Worm (Caenorhabditis elegans) whole organism, L3 larva: ENCODE data around the gene spp-14.

Experiments used
- ceh-82 ChIP-seq: fragments of 150-350 bp; optimal IDR thresholded peaks from 2 replicates; lab custom pipeline; 2014; ENCODE audit warnings: missing biosample characterization, missing genetic modification characterization
- elt-2 ChIP-seq: sonication (generic microtip); optimal IDR thresholded peaks from 2 replicates; lab custom pipeline; 2016; ENCODE audit warnings: missing genetic modification reagents, mild to moderate bottlenecking, missing genetic modification characterization, missing compliant biosample characterization
- jun-1 ChIP-seq: fragments of 150-350 bp; optimal IDR thresholded peaks from 2 replicates; lab custom pipeline; 2014; ENCODE audit warnings: missing biosample characterization, missing genetic modification reagents, missing genetic modification characterization
- nhr-25 ChIP-seq: sonication (generic microtip); optimal IDR thresholded peaks from 2 replicates; lab custom pipeline; 2017; ENCODE audit warnings: missing biosample characterization, missing genetic modification characterization
- pqm-1 ChIP-seq: fragments of 150-350 bp; optimal IDR thresholded peaks from 2 replicates; lab custom pipeline; 2017; ENCODE audit warnings: missing biosample characterization, missing genetic modification characterization, inconsistent platforms
- sea-2 ChIP-seq: fragments of 150-350 bp; sonication (generic microtip); optimal IDR thresholded peaks from 4 replicates; lab custom pipeline; 2014; ENCODE audit warnings: missing biosample characterization, missing genetic modification reagents, missing genetic modification characterization
- snpc-4 ChIP-seq: fragments of 150-350 bp; optimal IDR thresholded peaks from 2 replicates; lab custom pipeline; 2014; ENCODE audit warnings: missing biosample characterization, missing genetic modification characterization
- tbx-2 ChIP-seq: sonication (generic microtip); optimal IDR thresholded peaks from 2 replicates; lab custom pipeline; 2016; ENCODE audit warnings: mild to moderate bottlenecking, missing genetic modification characterization, missing compliant biosample characterization
- zag-1 ChIP-seq: fragments of 150-350 bp; optimal IDR thresholded peaks from 2 replicates; lab custom pipeline; 2014; ENCODE audit warnings: missing biosample characterization, missing genetic modification characterization
- ztf-4 ChIP-seq: fragments of 150-350 bp; optimal IDR thresholded peaks from 2 replicates; lab custom pipeline; 2014; ENCODE audit warnings: missing biosample characterization, missing genetic modification characterization

DNA sequence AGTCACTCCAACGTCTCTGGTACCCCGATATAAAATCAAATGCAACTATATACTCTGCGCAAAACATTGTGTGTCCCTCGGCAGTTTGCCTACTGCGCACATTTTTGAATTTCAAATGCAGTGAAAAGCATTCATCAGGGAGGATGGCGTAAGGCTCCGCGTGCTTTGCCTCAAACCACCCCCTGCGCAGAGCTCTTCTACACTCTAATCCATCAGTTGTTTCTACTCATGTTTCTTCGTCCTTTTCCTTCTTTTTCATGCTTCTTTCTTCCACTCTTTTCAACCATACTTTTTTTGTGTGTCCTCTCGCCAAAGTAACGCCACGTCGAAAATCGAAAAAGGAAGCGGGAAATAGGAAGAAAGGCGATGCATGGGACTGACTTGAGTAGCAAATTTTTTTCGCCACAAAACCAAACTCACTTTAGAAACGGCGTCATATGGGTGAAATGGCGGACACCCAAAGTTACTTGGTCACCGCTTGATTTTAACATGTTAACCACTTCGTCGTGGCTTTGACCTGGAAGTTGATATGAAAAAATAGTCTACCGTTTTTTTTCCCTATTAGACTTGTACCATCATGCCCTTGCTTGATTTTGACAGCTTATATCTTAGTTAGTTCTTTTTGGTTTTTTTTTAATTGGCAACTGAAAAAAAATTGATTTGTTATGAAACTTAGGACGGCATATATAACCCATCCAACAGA lies 47.2 kb upstream of the spp-14 start:
- no peak for TF ChIP-seq jun-1 (tag; lab: Kevin White, UChicago)
- TF ChIP-seq ztf-4: no peak
- no peak for TF ChIP-seq nhr-25 (tag; lab: Kevin White, UChicago)
- TF ChIP-seq ceh-82 (tag; lab: Kevin White, UChicago): no peak
- TF ChIP-seq sea-2 (GFP tag; lab: Kevin White, UChicago): no peak
- no peak for TF ChIP-seq tbx-2 (tag; lab: Kevin White, UChicago)
- TF ChIP-seq pqm-1: no peak
- no peak for TF ChIP-seq elt-2 (tag; lab: Kevin White, UChicago)
- no peak for TF ChIP-seq zag-1 (tag; lab: Kevin White, UChicago)
- peak; percentile 4 for TF ChIP-seq snpc-4 (tag; lab: Kevin White, UChicago)
